Fruit fly (Drosophila melanogaster) whole organism, embryonic: ENCODE results near the gene Gyf.

Experiments used
- Abd-B ChIP-seq: fragments of 200-800 bp; sonication (Bioruptor generic); optimal IDR thresholded peaks from 2 replicates; lab custom pipeline; 2018; ENCODE audit warnings: missing biosample characterization, mild to moderate bottlenecking, missing genetic modification characterization, moderate library complexity
- Asciz ChIP-seq: fragments of 200-800 bp; sonication (Bioruptor generic); optimal IDR thresholded peaks from 2 replicates; lab custom pipeline; 2017; ENCODE audit warnings: missing biosample characterization, mild to moderate bottlenecking, missing genetic modification characterization, missing genetic modification reagents
- CG11695 ChIP-seq: fragments of 200-800 bp; sonication (Bioruptor generic); IDR thresholded peaks from 3 replicates; pipeline ENCODE4 v1.3.6; 2022; ENCODE audit warnings: missing biosample characterization, missing genetic modification characterization
- CG12659 ChIP-seq: fragments of 200-800 bp; sonication (Bioruptor generic); optimal IDR thresholded peaks from 3 replicates; lab custom pipeline; 2017; ENCODE audit warnings: mild to moderate bottlenecking, missing biosample characterization, missing genetic modification reagents, missing genetic modification characterization
- CG15514 ChIP-seq: fragments of 200-800 bp; sonication (Bioruptor generic); optimal IDR thresholded peaks from 3 replicates; lab custom pipeline; 2017; ENCODE audit warnings: missing biosample characterization, missing genetic modification characterization, mild to moderate bottlenecking, moderate library complexity, missing genetic modification reagents
- CG15696 ChIP-seq: fragments of 200-800 bp; sonication (Bioruptor generic); optimal IDR thresholded peaks from 2 replicates; lab custom pipeline; 2019; ENCODE audit warnings: missing biosample characterization, mild to moderate bottlenecking, missing genetic modification characterization, moderate library complexity
- CG16815 ChIP-seq: fragments of 200-800 bp; sonication (Bioruptor generic); optimal IDR thresholded peaks from 3 replicates; lab custom pipeline; 2017; ENCODE audit warnings: missing biosample characterization, mild to moderate bottlenecking, missing genetic modification characterization
- CG17186 ChIP-seq: fragments of 200-800 bp; sonication (Bioruptor generic); optimal IDR thresholded peaks from 3 replicates; lab custom pipeline; 2017; ENCODE audit warnings: missing biosample characterization, missing genetic modification reagents, missing genetic modification characterization
- CG17385 ChIP-seq: fragments of 200-800 bp; sonication (Bioruptor generic); optimal IDR thresholded peaks from 3 replicates; lab custom pipeline; 2018; ENCODE audit warnings: missing biosample characterization, mild to moderate bottlenecking, missing genetic modification characterization
- CG17612 ChIP-seq: fragments of 200-800 bp; sonication (Bioruptor generic); IDR thresholded peaks from 2 replicates; pipeline ENCODE4 v1.3.6; 2022; ENCODE audit warnings: missing biosample characterization, missing genetic modification characterization
- CG18011 ChIP-seq: fragments of 200-800 bp; sonication (Bioruptor generic); optimal IDR thresholded peaks from 2 replicates; lab custom pipeline; 2017; ENCODE audit warnings: missing biosample characterization, missing genetic modification characterization, mild to moderate bottlenecking, moderate library complexity, missing genotype
- CG18262 ChIP-seq: fragments of 200-800 bp; optimal IDR thresholded peaks from 3 replicates; lab custom pipeline; 2019; ENCODE audit warnings: missing biosample characterization, mild to moderate bottlenecking, missing genetic modification characterization, moderate library complexity
- CG2116 ChIP-seq: fragments of 200-800 bp; sonication (Bioruptor generic); optimal IDR thresholded peaks from 3 replicates; lab custom pipeline; 2018; ENCODE audit warnings: missing biosample characterization, mild to moderate bottlenecking, missing genetic modification characterization
- CG2120 ChIP-seq: fragments of 200-800 bp; sonication (Bioruptor generic); optimal IDR thresholded peaks from 3 replicates; lab custom pipeline; 2016; ENCODE audit warnings: missing biosample characterization, missing genetic modification characterization
- CG2199 ChIP-seq: fragments of 200-800 bp; sonication (Bioruptor generic); IDR thresholded peaks from 3 replicates; pipeline ENCODE4 v1.3.6; 2022; ENCODE audit warnings: missing biosample characterization, missing genetic modification characterization
- CG2678 ChIP-seq: fragments of 200-800 bp; sonication (Bioruptor generic); optimal IDR thresholded peaks from 3 replicates; lab custom pipeline; 2019; ENCODE audit warnings: missing biosample characterization, mild to moderate bottlenecking, missing genetic modification characterization, moderate library complexity
- CG30020 ChIP-seq: fragments of 200-800 bp; optimal IDR thresholded peaks from 2 replicates; lab custom pipeline; 2019; ENCODE audit warnings: missing biosample characterization, mild to moderate bottlenecking, missing genetic modification characterization, moderate library complexity
- CG32532 ChIP-seq: fragments of 200-800 bp; sonication (Bioruptor generic); IDR thresholded peaks from 2 replicates; pipeline ENCODE4 v1.3.6; 2022; ENCODE audit warnings: missing biosample characterization, missing genetic modification characterization
- CG8290 ChIP-seq, 3 experiments: fragments of 200-800 bp; sonication (Bioruptor generic); optimal IDR thresholded peaks; 2 replicates each; lab custom pipeline; 2016 to 2019; ENCODE audit warnings: missing biosample characterization in 3 of 3, missing genetic modification characterization in 3 of 3, mild to moderate bottlenecking in 2 of 3, moderate library complexity in 1 of 3
- CG9215 ChIP-seq: fragments of 200-800 bp; sonication (Bioruptor generic); IDR thresholded peaks from 2 replicates; pipeline ENCODE4 v1.3.6; 2022; ENCODE audit warnings: missing biosample characterization, missing genetic modification characterization
- CG9437 ChIP-seq: fragments of 200-800 bp; sonication (Bioruptor generic); optimal IDR thresholded peaks from 2 replicates; lab custom pipeline; 2018; ENCODE audit warnings: missing biosample characterization, mild to moderate bottlenecking, missing genetic modification characterization
- CG9876 ChIP-seq: fragments of 200-800 bp; sonication (Bioruptor generic); optimal IDR thresholded peaks from 2 replicates; lab custom pipeline; 2016; ENCODE audit warnings: missing biosample characterization, missing genetic modification characterization
- Camta ChIP-seq: fragments of 200-800 bp; sonication (Bioruptor generic); optimal IDR thresholded peaks from 2 replicates; lab custom pipeline; 2016; ENCODE audit warnings: missing biosample characterization, missing genetic modification characterization
- D ChIP-seq, 2 experiments: fragments of 200-800 bp in 1 of 2; fragments of >200 bp in 1 of 2; sonication (Bioruptor generic) in 1 of 2; optimal IDR thresholded peaks; 2 replicates in 1 of 2; 3 replicates in 1 of 2; lab custom pipeline; 2017; ENCODE audit warnings: mild to moderate bottlenecking in 1 of 2, missing biosample characterization in 1 of 2, missing genetic modification characterization in 1 of 2, missing genetic modification reagents in 1 of 2
- D19A ChIP-seq: fragments of 200-800 bp; optimal IDR thresholded peaks from 3 replicates; lab custom pipeline; 2019; ENCODE audit warnings: missing biosample characterization, mild to moderate bottlenecking, missing genetic modification characterization, moderate library complexity
- Dp ChIP-seq: fragments of 200-800 bp; sonication (Bioruptor generic); optimal IDR thresholded peaks from 2 replicates; lab custom pipeline; 2018; ENCODE audit warnings: missing biosample characterization, mild to moderate bottlenecking, missing genetic modification characterization, moderate library complexity
- ERR ChIP-seq: fragments of 200-800 bp; sonication (Bioruptor generic); optimal IDR thresholded peaks from 2 replicates; lab custom pipeline; 2016; ENCODE audit warnings: missing biosample characterization, missing genetic modification characterization
- Elba2 ChIP-seq: fragments of 200-800 bp; sonication (Bioruptor generic); optimal IDR thresholded peaks from 3 replicates; lab custom pipeline; 2016; ENCODE audit warnings: missing biosample characterization, missing genetic modification characterization
- MESR4 ChIP-seq: fragments of 200-800 bp; sonication (Bioruptor generic); optimal IDR thresholded peaks from 2 replicates; lab custom pipeline; 2018; ENCODE audit warnings: missing biosample characterization, mild to moderate bottlenecking, missing genetic modification characterization, moderate library complexity
- Vsx1 ChIP-seq: fragments of 200-800 bp; sonication (Bioruptor generic); optimal IDR thresholded peaks from 2 replicates; lab custom pipeline; 2017; ENCODE audit warnings: missing biosample characterization, mild to moderate bottlenecking, missing genetic modification characterization, missing genetic modification reagents
- bigmax ChIP-seq: fragments of 200-800 bp; sonication (Bioruptor generic); optimal IDR thresholded peaks from 2 replicates; lab custom pipeline; 2018; ENCODE audit warnings: missing biosample characterization, mild to moderate bottlenecking, missing genetic modification characterization
- dmrt11E ChIP-seq: fragments of 200-800 bp; sonication (Bioruptor generic); optimal IDR thresholded peaks from 3 replicates; lab custom pipeline; 2018; ENCODE audit warnings: missing biosample characterization, mild to moderate bottlenecking, missing genetic modification characterization, moderate library complexity
- ems ChIP-seq: fragments of 200-800 bp; sonication (Bioruptor generic); optimal IDR thresholded peaks from 3 replicates; lab custom pipeline; 2016; ENCODE audit warnings: missing biosample characterization, missing genetic modification characterization
- ftz-f1 ChIP-seq: fragments of 200-800 bp; sonication (Bioruptor generic); optimal IDR thresholded peaks from 2 replicates; lab custom pipeline; 2016; ENCODE audit warnings: missing biosample characterization, missing genetic modification characterization
- gt ChIP-seq: fragments of 200-800 bp; sonication (Bioruptor generic); IDR thresholded peaks from 2 replicates; pipeline ENCODE4 v1.3.6; 2022; ENCODE audit warnings: missing biosample characterization, missing genetic modification characterization
- ind ChIP-seq: fragments of 200-800 bp; sonication (Bioruptor generic); optimal IDR thresholded peaks from 3 replicates; lab custom pipeline; 2016; ENCODE audit warnings: missing biosample characterization, missing genetic modification characterization
- knrl ChIP-seq: fragments of 200-800 bp; sonication (Bioruptor generic); IDR thresholded peaks from 3 replicates; pipeline ENCODE4 v1.3.6; 2022; ENCODE audit warnings: missing biosample characterization, missing genetic modification characterization; ENCODE audit not compliant: partially characterized antibody
- lola ChIP-seq, 3 experiments: fragments of >200 bp in 2 of 3; fragments of 200-800 bp in 1 of 3; sonication (Bioruptor generic) in 1 of 3; optimal IDR thresholded peaks; 2 replicates each; lab custom pipeline; 2017 to 2019; ENCODE audit warnings: missing biosample characterization in 3 of 3, missing genetic modification characterization in 3 of 3, mild to moderate bottlenecking in 1 of 3, moderate library complexity in 1 of 3
- pros ChIP-seq: fragments of 200-800 bp; sonication (Bioruptor generic); optimal IDR thresholded peaks from 3 replicates; lab custom pipeline; 2019; ENCODE audit warnings: missing biosample characterization, mild to moderate bottlenecking, missing genetic modification characterization, moderate library complexity
- psq ChIP-seq: fragments of 200-800 bp; sonication (Bioruptor generic); optimal IDR thresholded peaks from 2 replicates; lab custom pipeline; 2017; ENCODE audit warnings: missing biosample characterization, missing genetic modification characterization
- row ChIP-seq: fragments of 200-800 bp; sonication (Bioruptor generic); IDR thresholded peaks from 3 replicates; pipeline ENCODE4 v1.3.6; 2022; ENCODE audit warnings: missing biosample characterization, missing genetic modification characterization
- run ChIP-seq: fragments of 200-800 bp; sonication (Bioruptor generic); optimal IDR thresholded peaks from 3 replicates; lab custom pipeline; 2018; ENCODE audit warnings: missing biosample characterization, mild to moderate bottlenecking, missing genetic modification characterization
- tap ChIP-seq: fragments of 200-800 bp; optimal IDR thresholded peaks from 3 replicates; lab custom pipeline; 2019; ENCODE audit warnings: missing biosample characterization, mild to moderate bottlenecking, missing genetic modification characterization, moderate library complexity
- tgo ChIP-seq: fragments of 200-800 bp; sonication (Bioruptor generic); IDR thresholded peaks from 3 replicates; pipeline ENCODE4 v1.3.6; 2022; ENCODE audit warnings: missing biosample characterization, missing genetic modification characterization
- vnd ChIP-seq: fragments of 200-800 bp; sonication (Bioruptor generic); IDR thresholded peaks from 3 replicates; pipeline ENCODE4 v1.3.6; 2022; ENCODE audit warnings: missing biosample characterization, missing genetic modification characterization; ENCODE audit not compliant: partially characterized antibody

Gene Gyf

DNA sequence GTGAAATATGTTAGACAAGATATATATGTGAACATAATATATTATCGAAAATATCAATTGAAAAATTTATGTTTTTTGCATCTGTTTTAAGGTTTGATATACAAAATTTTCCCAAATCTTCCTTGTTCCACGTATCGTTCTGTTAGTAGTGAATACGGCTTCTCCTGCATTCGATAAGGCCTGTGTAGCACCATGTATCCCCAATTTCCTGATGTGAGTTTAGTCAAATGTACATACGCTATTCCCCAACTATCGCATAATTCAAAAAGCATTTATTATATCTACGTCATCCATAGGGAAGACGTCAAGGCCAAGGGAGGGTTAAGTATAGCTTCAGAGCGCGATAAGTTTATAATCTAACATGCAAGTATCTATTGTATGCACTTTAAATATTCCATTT lies 37.8 kb upstream of the Gyf start (continued):
- no peak for TF ChIP-seq ERR
- peak; percentile 71 for TF ChIP-seq CG8290 (GFP tag; optimal IDR thresholded peaks at IDR 0.05; lab: Kevin White, UChicago)
- peak in 1 of 2 experiments; percentile 56 for TF ChIP-seq CG8290 (tag; optimal IDR thresholded peaks at IDR 0.05; lab: Kevin White, UChicago)
- TF ChIP-seq psq = no peak
- 0 out of 3 replicates have a peak, but pooled peaks have one; percentile 23 for TF ChIP-seq knrl (GFP tag; lab: Robert Waterston, UW)
- no peak for TF ChIP-seq CG12659 (GFP tag; lab: Kevin White, UChicago)
- no peak for TF ChIP-seq ems (GFP tag; lab: Kevin White, UChicago)
- no peak for TF ChIP-seq dmrt11E
- no peak for TF ChIP-seq ind (GFP tag; lab: Kevin White, UChicago)
- TF ChIP-seq CG2678 (tag; lab: Kevin White, UChicago) = no peak
- TF ChIP-seq CG2199 (GFP tag; lab: Robert Waterston, UW) = peak; percentile 81

DNA sequence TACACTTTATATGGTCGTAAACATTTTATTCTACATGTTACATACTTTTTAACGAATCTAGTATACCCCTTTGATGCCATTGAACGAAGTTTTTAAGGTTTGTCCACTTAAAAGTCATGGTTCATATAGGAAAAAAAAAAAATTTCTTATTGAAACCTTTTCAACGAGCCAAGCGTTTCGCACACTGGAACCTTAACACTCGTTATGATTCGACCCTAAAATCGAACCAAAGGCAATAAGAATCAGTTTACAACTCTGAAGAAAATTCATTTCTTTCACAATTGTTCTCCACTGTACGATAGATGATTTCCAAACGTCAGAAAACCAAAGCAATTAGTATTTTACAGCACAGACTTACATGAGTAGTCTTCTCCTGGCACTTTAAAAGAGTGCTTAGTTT lies 29.3 kb upstream of the Gyf start:
- TF ChIP-seq run (tag; lab: Kevin White, UChicago) (no peak), Elba2 (peak; percentile 92), Abd-B (no peak)

DNA sequence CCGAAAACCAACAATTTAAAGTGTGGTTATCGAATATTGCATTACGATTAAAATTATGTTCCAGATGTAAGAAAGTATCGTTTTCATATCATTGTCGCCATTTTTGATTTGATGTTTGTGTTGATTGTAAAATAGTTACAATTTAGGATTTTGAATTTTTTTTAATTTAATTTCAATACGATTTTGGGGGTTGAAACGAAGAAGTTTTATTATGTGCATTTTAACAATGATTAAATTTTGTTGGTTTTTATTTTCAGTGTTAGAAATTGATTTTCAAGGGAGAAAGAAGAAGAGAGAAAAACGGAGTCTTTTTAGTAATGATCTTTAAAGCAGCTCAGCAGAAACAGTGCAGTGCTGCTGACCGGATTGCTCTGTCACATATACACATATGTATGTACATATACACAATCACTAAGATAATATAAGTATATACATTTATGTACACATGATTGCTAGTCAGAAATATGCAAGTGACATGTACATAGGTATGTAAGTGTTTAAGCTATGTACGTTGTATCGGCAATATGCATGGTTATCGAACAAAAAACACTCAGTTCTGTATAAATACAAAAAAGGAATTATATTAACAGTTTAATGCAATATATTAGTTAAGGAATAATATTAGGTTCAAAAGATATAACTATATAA lies 12.4 kb upstream of the Gyf start:
- TF ChIP-seq CG32532 (GFP tag; lab: Robert Waterston, UW) (no peak), ftz-f1 (GFP tag; lab: Kevin White, UChicago) (no peak), CG9215 (GFP tag; lab: Robert Waterston, UW) (no peak), Vsx1 (GFP tag; lab: Kevin White, UChicago) (no peak), CG17186 (GFP tag; lab: Kevin White, UChicago) (no peak), CG11695 (GFP tag; lab: Robert Waterston, UW) (no peak), CG30020 (tag; lab: Kevin White, UChicago) (peak; percentile 94), Dp (GFP tag; lab: Kevin White, UChicago) (no peak), tgo (GFP tag; lab: Robert Waterston, UW) (no peak), D (optimal IDR thresholded peaks at IDR 0.05; lab: Kevin White, UChicago) (no peak), D (GFP tag; optimal IDR thresholded peaks at IDR 0.05; lab: Kevin White, UChicago) (no peak), CG16815 (GFP tag; lab: Kevin White, UChicago) (no peak), CG12659 (GFP tag; lab: Kevin White, UChicago) (no peak), Asciz (GFP tag; lab: Kevin White, UChicago) (no peak), Camta (GFP tag; lab: Kevin White, UChicago) (no peak), CG2120 (GFP tag; lab: Kevin White, UChicago) (no peak), CG18262 (tag; lab: Kevin White, UChicago) (peak; percentile 47), CG18011 (GFP tag; lab: Kevin White, UChicago) (no peak), ems (GFP tag; lab: Kevin White, UChicago) (no peak), MESR4 (GFP tag; lab: Kevin White, UChicago) (peak; percentile 26), CG2116 (peak; percentile 6), pros (no peak), bigmax (GFP tag; lab: Kevin White, UChicago) (no peak), gt (GFP tag; lab: Robert Waterston, UW) (no peak), CG9437 (GFP tag; lab: Kevin White, UChicago) (no peak), CG9876 (GFP tag; lab: Kevin White, UChicago) (no peak), lola (GFP tag; optimal IDR thresholded peaks at IDR 0.05; lab: Kevin White, UChicago) (no peak), row (GFP tag; lab: Robert Waterston, UW) (no peak), CG15696 (tag; lab: Kevin White, UChicago) (no peak), CG17385 (GFP tag; lab: Kevin White, UChicago) (peak; percentile 78), vnd (GFP tag; lab: Robert Waterston, UW) (no peak), CG17612 (no peak), tap (no peak), CG15514 (GFP tag; lab: Kevin White, UChicago) (no peak), D19A (tag; lab: Kevin White, UChicago) (peak; percentile 12), CG2199 (GFP tag; lab: Robert Waterston, UW) (no peak)
